Fruit fly (Drosophila melanogaster) whole organism, pupa: Measurements from ENCODE around the gene CG13926.

Experiments
- CG15710 ChIP-seq: fragments of 200-800 bp; sonication (Bioruptor generic); optimal IDR thresholded peaks from 2 replicates; lab custom pipeline; 2018; ENCODE audit warnings: missing biosample characterization, mild to moderate bottlenecking, missing genetic modification characterization, moderate library complexity
- CG32121 ChIP-seq: fragments of 200-800 bp; sonication (Bioruptor generic); IDR thresholded peaks from 2 replicates; pipeline ENCODE4 v1.3.6; 2022; ENCODE audit warnings: missing biosample characterization, missing genetic modification characterization
- CG4496 ChIP-seq: fragments of 200-800 bp; sonication (Bioruptor generic); IDR thresholded peaks from 3 replicates; pipeline ENCODE4 v1.3.6; 2022; ENCODE audit warnings: missing biosample characterization, missing genetic modification characterization
- CG8159 ChIP-seq: fragments of 200-800 bp; sonication (Bioruptor generic); optimal IDR thresholded peaks from 3 replicates; lab custom pipeline; 2018; ENCODE audit warnings: missing biosample characterization, mild to moderate bottlenecking, missing genetic modification characterization, moderate library complexity
- Ets98B ChIP-seq: fragments of 200-800 bp; sonication (Bioruptor generic); IDR thresholded peaks from 2 replicates; pipeline ENCODE4 v1.3.6; 2022; ENCODE audit warnings: missing biosample characterization, missing genetic modification characterization
- Pif1B ChIP-seq: fragments of 200-800 bp; sonication (Bioruptor generic); optimal IDR thresholded peaks from 3 replicates; lab custom pipeline; 2016; ENCODE audit warnings: missing biosample characterization, missing genetic modification characterization
- Snoo ChIP-seq: fragments of 200-800 bp; sonication (Bioruptor generic); optimal IDR thresholded peaks from 3 replicates; lab custom pipeline; 2017; ENCODE audit warnings: missing biosample characterization, mild to moderate bottlenecking, missing genetic modification characterization, inconsistent platforms
- fd96Ca ChIP-seq: fragments of 200-800 bp; sonication (Bioruptor generic); IDR thresholded peaks from 3 replicates; pipeline ENCODE4 v1.3.6; 2022; ENCODE audit warnings: missing biosample characterization, missing genetic modification characterization

DNA sequence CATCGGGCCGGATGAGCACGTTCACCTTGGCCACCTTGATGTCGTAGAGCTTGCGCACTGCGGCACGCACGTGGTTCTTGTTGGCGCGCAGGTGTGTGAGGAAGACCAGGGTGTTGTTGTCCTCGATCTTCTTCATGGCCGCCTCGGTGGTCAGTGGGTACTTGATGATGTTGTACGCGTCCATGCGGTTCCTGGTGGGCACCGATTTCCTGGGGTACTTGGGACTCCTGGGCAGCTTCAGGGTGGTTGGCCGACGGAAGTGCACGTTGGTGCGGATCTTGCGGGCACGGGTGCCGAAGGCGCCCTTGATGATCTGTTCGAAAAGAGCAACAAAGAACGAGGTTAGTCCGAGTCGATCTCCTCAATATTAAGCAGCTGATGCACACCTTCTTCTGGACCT, 49.5 kb upstream of the CG13926 start:
- TF ChIP-seq CG15710 (tag; lab: Kevin White, UChicago) = no peak
- TF ChIP-seq Snoo (tag; lab: Kevin White, UChicago) = no peak
- no peak for TF ChIP-seq Pif1B (GFP tag; lab: Kevin White, UChicago)
- TF ChIP-seq CG8159 = no peak
- no peak for TF ChIP-seq CG4496 (GFP tag; lab: Robert Waterston, UW)
- no peak for TF ChIP-seq CG32121 (GFP tag; lab: Robert Waterston, UW)
- no peak for TF ChIP-seq Ets98B
- TF ChIP-seq fd96Ca (GFP tag; lab: Robert Waterston, UW) = no peak
